Fruit fly (Drosophila melanogaster): ENCODE results near the gene Herp.

The Herp gene

DNA sequence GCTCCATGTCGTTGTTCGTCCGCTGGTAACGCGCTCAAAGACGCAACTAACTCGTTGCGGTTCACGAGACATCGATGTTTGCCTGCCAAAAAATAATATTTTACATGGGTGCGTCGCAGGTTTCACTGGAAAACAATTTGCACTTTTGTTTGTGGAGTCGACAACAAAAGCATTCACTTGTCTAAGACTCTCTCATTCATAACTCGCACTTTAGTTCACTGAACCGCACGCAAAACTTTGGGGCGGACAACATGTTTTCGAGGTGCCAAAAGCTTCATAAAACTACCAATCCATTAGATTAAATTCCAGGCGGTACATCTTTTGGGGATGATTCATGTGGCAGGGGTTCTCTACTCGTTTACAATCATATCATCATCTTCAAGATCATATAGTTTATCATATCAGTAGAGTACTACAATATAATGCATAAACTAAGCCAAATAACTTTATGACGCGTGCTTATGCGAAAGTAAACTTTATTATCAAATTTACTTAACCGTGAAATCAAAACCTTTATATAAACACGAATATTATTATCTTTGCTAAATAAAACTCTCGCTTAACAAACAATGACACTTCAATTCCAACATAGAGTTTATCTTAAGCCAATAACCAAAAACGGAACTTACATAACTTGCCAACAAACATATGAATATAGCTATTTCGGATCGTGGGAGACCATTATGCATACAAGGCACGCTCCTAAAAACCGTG lies 21.7 kb downstream of the Herp start, which contains the start of gene CG7179 (continued):
- TF ChIP-seq CG8281 (tag; optimal IDR thresholded peaks at IDR 0.05): no peak
- no peak for TF ChIP-seq CG8478 (optimal IDR thresholded peaks at IDR 0.05)
- TF ChIP-seq Dip3 (GFP tag; optimal IDR thresholded peaks at IDR 0.05): no peak
- TF ChIP-seq CG1024 (GFP tag; IDR thresholded peaks at IDR 0.05): no peak
- no peak for TF ChIP-seq NC2α (GFP tag; optimal IDR thresholded peaks at IDR 0.05)
- TF ChIP-seq CG4730 (GFP tag; IDR thresholded peaks at IDR 0.05): no peak
- TF ChIP-seq zen (tag; optimal IDR thresholded peaks at IDR 0.05): no peak
- no peak for TF ChIP-seq CG10366 (GFP tag; IDR thresholded peaks at IDR 0.05)
- TF ChIP-seq lilli (GFP tag; optimal IDR thresholded peaks at IDR 0.05): no peak
- TF ChIP-seq CG17912 (GFP tag; optimal IDR thresholded peaks at IDR 0.05): no peak
- no peak for TF ChIP-seq CG43689 (GFP tag; IDR thresholded peaks at IDR 0.05)
- TF ChIP-seq CG15479 (GFP tag; optimal IDR thresholded peaks at IDR 0.05): no peak
- no peak for TF ChIP-seq CG8388 (GFP tag; optimal IDR thresholded peaks at IDR 0.05)
- TF ChIP-seq E2f1 (GFP tag; IDR thresholded peaks at IDR 0.05): no peak
- no peak for TF ChIP-seq pita (GFP tag; optimal IDR thresholded peaks at IDR 0.05)
- TF ChIP-seq CG18262 (tag; optimal IDR thresholded peaks at IDR 0.05): no peak
- no peak for TF ChIP-seq chm (GFP tag; IDR thresholded peaks at IDR 0.05)
- no peak for TF ChIP-seq prd (optimal IDR thresholded peaks at IDR 0.05)
- TF ChIP-seq prd (GFP tag; IDR thresholded peaks at IDR 0.05): no peak
- no peak for TF ChIP-seq CG7786 (GFP tag; optimal IDR thresholded peaks at IDR 0.05)
- TF ChIP-seq cato (GFP tag; optimal IDR thresholded peaks at IDR 0.05; ENCODE audit: borderline replicate concordance): no peak
- no peak for TF ChIP-seq CG11695 (GFP tag; IDR thresholded peaks at IDR 0.05)
- TF ChIP-seq Gug (GFP tag; IDR thresholded peaks at IDR 0.05): no peak
- no peak for TF ChIP-seq CG15696 (tag; optimal IDR thresholded peaks at IDR 0.05)
- no peak for TF ChIP-seq CG12744 (GFP tag; optimal IDR thresholded peaks at IDR 0.05)
- TF ChIP-seq trh (GFP tag; optimal IDR thresholded peaks at IDR 0.05): no peak
- TF ChIP-seq HLH4C (GFP tag; IDR thresholded peaks at IDR 0.05; ENCODE audit: partially characterized antibody): no peak
- no peak for TF ChIP-seq ro (GFP tag; IDR thresholded peaks at IDR 0.05)
- no peak for TF ChIP-seq nau (GFP tag; optimal IDR thresholded peaks at IDR 0.05)
- TF ChIP-seq sob (GFP tag; IDR thresholded peaks at IDR 0.05): no peak
- TF ChIP-seq CG11456 (GFP tag; IDR thresholded peaks at IDR 0.05): no peak
- TF ChIP-seq zfh2 (GFP tag; optimal IDR thresholded peaks at IDR 0.05): no peak
- TF ChIP-seq CG2712 (tag; optimal IDR thresholded peaks at IDR 0.05): no peak
- TF ChIP-seq CG8944 (GFP tag; optimal IDR thresholded peaks at IDR 0.05): no peak
- no peak for TF ChIP-seq so (GFP tag; IDR thresholded peaks at IDR 0.05)
- TF ChIP-seq exex (tag; optimal IDR thresholded peaks at IDR 0.05): peak; percentile 28
- TF ChIP-seq stc (GFP tag; IDR thresholded peaks at IDR 0.05): 0 out of 2 replicates have a peak, but pooled peaks have one; percentile 12
- TF ChIP-seq D (optimal IDR thresholded peaks at IDR 0.05): no peak
- no peak for TF ChIP-seq D (GFP tag; optimal IDR thresholded peaks at IDR 0.05)
- TF ChIP-seq cg (GFP tag; optimal IDR thresholded peaks at IDR 0.05): no peak
- TF ChIP-seq luna (GFP tag; optimal IDR thresholded peaks at IDR 0.05): no peak
- TF ChIP-seq dati (GFP tag; IDR thresholded peaks at IDR 0.05): no peak
- TF ChIP-seq CG15011 (GFP tag; optimal IDR thresholded peaks at IDR 0.05): peak; percentile 33
- no peak for TF ChIP-seq CG4854 (GFP tag; optimal IDR thresholded peaks at IDR 0.05)
- TF ChIP-seq CG1233 (GFP tag; optimal IDR thresholded peaks at IDR 0.05): peak; percentile 14
- TF ChIP-seq CG8089 (GFP tag; optimal IDR thresholded peaks at IDR 0.05): no peak
- TF ChIP-seq CG14050 (GFP tag; IDR thresholded peaks at IDR 0.05): no peak
- no peak for TF ChIP-seq Bteb2 (GFP tag; optimal IDR thresholded peaks at IDR 0.05)
- TF ChIP-seq dmrt99B (tag; optimal IDR thresholded peaks at IDR 0.05): peak; percentile 32
- TF ChIP-seq al (GFP tag; IDR thresholded peaks at IDR 0.05): no peak
- TF ChIP-seq Pdp1 (GFP tag; optimal IDR thresholded peaks at IDR 0.05): peak in 1 of 2 experiments; percentile 62
- TF ChIP-seq CG13424 (tag; optimal IDR thresholded peaks at IDR 0.05): no peak
